Worm (Caenorhabditis elegans) whole organism, L3 larva: ENCODE measurements around the gene Y105C5B.17.

Experiments used
- ZK546.5 ChIP-seq: sonication (generic microtip); optimal IDR thresholded peaks from 2 replicates; lab custom pipeline; 2017; ENCODE audit warnings: missing biosample characterization, missing genetic modification characterization
- ama-1 ChIP-seq: fragments of 150-350 bp; optimal IDR thresholded peaks from 2 replicates; lab custom pipeline; 2018
- egl-27 ChIP-seq: sonication (generic microtip); optimal IDR thresholded peaks from 4 replicates; lab custom pipeline; 2017; ENCODE audit warnings: missing biosample characterization, missing genetic modification reagents, missing genetic modification characterization
- elt-2 ChIP-seq: sonication (generic microtip); optimal IDR thresholded peaks from 2 replicates; lab custom pipeline; 2016; ENCODE audit warnings: missing genetic modification reagents, mild to moderate bottlenecking, missing genetic modification characterization, missing compliant biosample characterization
- lin-39 ChIP-seq: fragments of 150-350 bp; optimal IDR thresholded peaks from 2 replicates; lab custom pipeline; 2018; ENCODE audit warnings: missing biosample characterization, missing genetic modification reagents, missing genetic modification characterization
- nhr-12 ChIP-seq: fragments of 150-350 bp; optimal IDR thresholded peaks from 2 replicates; lab custom pipeline; 2014; ENCODE audit warnings: missing biosample characterization, missing genetic modification characterization
- pha-4 ChIP-seq: fragments of 150-350 bp; optimal IDR thresholded peaks from 2 replicates; lab custom pipeline; 2014; ENCODE audit warnings: missing biosample characterization, missing genetic modification reagents, missing genetic modification characterization
- zag-1 ChIP-seq: fragments of 150-350 bp; optimal IDR thresholded peaks from 2 replicates; lab custom pipeline; 2014; ENCODE audit warnings: missing biosample characterization, missing genetic modification characterization
- ztf-11 ChIP-seq: fragments of 150-350 bp; optimal IDR thresholded peaks from 2 replicates; lab custom pipeline; 2014; ENCODE audit warnings: missing biosample characterization, missing genetic modification characterization

DNA sequence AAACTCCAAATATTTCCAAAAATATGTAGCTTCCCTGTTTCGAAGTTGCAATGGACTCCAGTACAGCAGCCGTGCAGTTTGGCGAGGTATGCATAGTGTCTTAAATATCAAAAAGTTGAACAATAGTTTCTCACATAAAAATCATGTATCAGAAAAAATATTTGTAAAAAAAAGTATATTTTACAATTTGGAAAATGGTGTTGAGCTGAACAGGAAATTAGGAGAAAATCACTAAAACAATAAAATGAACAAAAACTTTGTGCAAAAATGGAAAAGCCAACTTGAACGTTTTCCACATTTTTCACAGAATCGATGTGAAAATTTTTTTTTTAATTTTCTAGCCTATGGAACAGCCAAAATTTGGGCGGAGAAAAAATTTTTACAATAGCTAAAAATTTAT lies 36.2 kb upstream of the Y105C5B.17 start, which contains the start of gene Y105C5B.8:
- TF ChIP-seq zag-1 (tag; lab: Kevin White, UChicago) (no peak), elt-2 (tag; lab: Kevin White, UChicago) (no peak), ztf-11 (tag; lab: Kevin White, UChicago) (no peak), nhr-12 (tag; lab: Kevin White, UChicago) (no peak), egl-27 (tag; lab: Kevin White, UChicago) (no peak), ZK546.5 (tag; lab: Kevin White, UChicago) (no peak), ama-1 (lab: Kevin White, UChicago) (no peak), lin-39 (tag; lab: Kevin White, UChicago) (no peak), pha-4 (tag; lab: Kevin White, UChicago) (no peak)
